Worm (Caenorhabditis elegans) whole organism, early embryonic: Measurements from ENCODE around the gene alfa-1.

ENCODE experiments used
- ceh-36 ChIP-seq: sonication (generic microtip); optimal IDR thresholded peaks from 2 replicates; lab custom pipeline; 2016; ENCODE audit warnings: missing genetic modification characterization, inconsistent platforms, missing compliant biosample characterization
- flt-1 ChIP-seq: fragments of 200-800 bp; sonication (Bioruptor generic); IDR thresholded peaks from 2 replicates; pipeline ENCODE4 v1.3.6; 2022; ENCODE audit warnings: missing genetic modification characterization, missing compliant biosample characterization
- hmg-4 ChIP-seq: fragments of 200-800 bp; sonication (Bioruptor generic); optimal IDR thresholded peaks from 2 replicates; lab custom pipeline; 2018; ENCODE audit warnings: mild to moderate bottlenecking, missing genetic modification characterization, missing compliant biosample characterization
- pes-1 ChIP-seq: fragments of 200-800 bp; sonication (Bioruptor generic); IDR thresholded peaks from 2 replicates; pipeline ENCODE4 v1.3.6; 2022; ENCODE audit warnings: missing genetic modification reagents, missing genetic modification characterization, missing compliant biosample characterization

DNA sequence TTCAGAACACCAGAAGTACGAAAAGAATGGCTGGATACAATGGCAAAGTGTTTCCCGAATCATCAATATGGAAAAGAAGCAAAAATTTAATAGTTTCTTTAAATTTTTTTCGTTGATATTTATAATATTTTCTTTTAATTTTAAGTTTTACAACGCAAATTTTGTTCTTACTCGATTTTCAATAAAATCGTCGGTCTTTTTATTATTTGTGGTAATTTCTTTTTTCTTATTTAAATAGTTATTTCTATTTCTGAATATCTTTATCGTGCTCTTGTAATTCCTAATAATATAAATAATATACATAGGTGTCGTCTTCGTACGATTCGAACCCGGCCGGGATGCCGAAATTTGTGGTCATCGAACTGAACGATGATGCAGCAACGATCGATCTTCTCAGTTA is 9.4 kb upstream of the alfa-1 start, which contains the start of gene lir-1:
- TF ChIP-seq ceh-36 (tag; lab: Kevin White, UChicago) (no peak), flt-1 (GFP tag; lab: Robert Waterston, UW) (no peak), hmg-4 (no peak), pes-1 (GFP tag; lab: Robert Waterston, UW) (no peak)
